Fruit fly (Drosophila melanogaster) whole organism, embryonic: ENCODE results near the gene PCID2.
A peak's percentile ranks its signal among the peaks of the same experiment; 100 is the strongest.

Source experiments
- CG10267 ChIP-seq: fragments of 200-800 bp; sonication (Bioruptor generic); optimal IDR thresholded peaks from 2 replicates; lab custom pipeline; 2018; ENCODE audit warnings: missing biosample characterization, mild to moderate bottlenecking, missing genetic modification characterization, moderate library complexity
- CG10979 ChIP-seq: fragments of 200-800 bp; sonication (Bioruptor generic); optimal IDR thresholded peaks from 2 replicates; lab custom pipeline; 2018; ENCODE audit warnings: missing biosample characterization, mild to moderate bottlenecking, missing genetic modification characterization, moderate library complexity
- CG11398 ChIP-seq: fragments of 200-800 bp; sonication (Bioruptor generic); optimal IDR thresholded peaks from 2 replicates; lab custom pipeline; 2016; ENCODE audit warnings: missing biosample characterization, missing genetic modification characterization
- CG12104 ChIP-seq: fragments of 200-800 bp; sonication (Bioruptor generic); optimal IDR thresholded peaks from 3 replicates; lab custom pipeline; 2016; ENCODE audit warnings: missing biosample characterization, missing genetic modification characterization
- CG12155 ChIP-seq: fragments of 200-800 bp; sonication (Bioruptor generic); optimal IDR thresholded peaks from 3 replicates; lab custom pipeline; 2016; ENCODE audit warnings: missing biosample characterization, missing genetic modification characterization
- CG12299 ChIP-seq: fragments of 200-800 bp; sonication (Bioruptor generic); optimal IDR thresholded peaks from 2 replicates; lab custom pipeline; 2018; ENCODE audit warnings: missing biosample characterization, mild to moderate bottlenecking, missing genetic modification characterization
- CG12769 ChIP-seq: fragments of 200-800 bp; sonication (Bioruptor generic); optimal IDR thresholded peaks from 2 replicates; lab custom pipeline; 2019; ENCODE audit warnings: missing biosample characterization, mild to moderate bottlenecking, missing genetic modification characterization, moderate library complexity
- CG13123 ChIP-seq: fragments of 200-800 bp; sonication (Bioruptor generic); optimal IDR thresholded peaks from 2 replicates; lab custom pipeline; 2016; ENCODE audit warnings: missing biosample characterization, missing genetic modification characterization
- CG16815 ChIP-seq: fragments of 200-800 bp; sonication (Bioruptor generic); optimal IDR thresholded peaks from 3 replicates; lab custom pipeline; 2017; ENCODE audit warnings: missing biosample characterization, mild to moderate bottlenecking, missing genetic modification characterization
- CG17568 ChIP-seq: fragments of 200-800 bp; sonication (Bioruptor generic); optimal IDR thresholded peaks from 2 replicates; lab custom pipeline; 2018; ENCODE audit warnings: missing biosample characterization, mild to moderate bottlenecking, missing genetic modification characterization, moderate library complexity
- CG1792 ChIP-seq: fragments of 200-800 bp; sonication (Bioruptor generic); optimal IDR thresholded peaks from 2 replicates; lab custom pipeline; 2016; ENCODE audit warnings: missing biosample characterization, missing genetic modification characterization
- CG18599 ChIP-seq: fragments of 200-800 bp; sonication (Bioruptor generic); optimal IDR thresholded peaks from 3 replicates; lab custom pipeline; 2017; ENCODE audit warnings: missing biosample characterization, missing genetic modification characterization, mild to moderate bottlenecking, moderate library complexity, missing genetic modification reagents
- CG2712 ChIP-seq: fragments of 200-800 bp; optimal IDR thresholded peaks from 3 replicates; lab custom pipeline; 2019; ENCODE audit warnings: missing biosample characterization, mild to moderate bottlenecking, missing genetic modification characterization, moderate library complexity
- CG31388 ChIP-seq: fragments of 200-800 bp; sonication (Bioruptor generic); optimal IDR thresholded peaks from 2 replicates; lab custom pipeline; 2016; ENCODE audit warnings: missing biosample characterization, missing genetic modification characterization
- CG3407 ChIP-seq: fragments of 200-800 bp; sonication (Bioruptor generic); optimal IDR thresholded peaks from 2 replicates; lab custom pipeline; 2018; ENCODE audit warnings: missing biosample characterization, mild to moderate bottlenecking, missing genetic modification characterization
- CG34224 ChIP-seq: fragments of 200-800 bp; sonication (Bioruptor generic); IDR thresholded peaks from 3 replicates; pipeline ENCODE4 v1.3.6; 2022; ENCODE audit warnings: missing biosample characterization, missing genetic modification characterization; ENCODE audit not compliant: partially characterized antibody
- CG4707 ChIP-seq: fragments of 200-800 bp; sonication (Bioruptor generic); optimal IDR thresholded peaks from 2 replicates; lab custom pipeline; 2018; ENCODE audit warnings: missing biosample characterization, mild to moderate bottlenecking, missing genetic modification characterization, moderate library complexity
- CG4730 ChIP-seq: fragments of 200-800 bp; sonication (Bioruptor generic); IDR thresholded peaks from 2 replicates; pipeline ENCODE4 v1.3.6; 2022; ENCODE audit warnings: missing biosample characterization, missing genetic modification characterization
- CG6765 ChIP-seq: fragments of 200-800 bp; sonication (Bioruptor generic); optimal IDR thresholded peaks from 3 replicates; lab custom pipeline; 2017; ENCODE audit warnings: missing biosample characterization, mild to moderate bottlenecking, missing genetic modification characterization
- CG7745 ChIP-seq: fragments of 200-800 bp; sonication (Bioruptor generic); optimal IDR thresholded peaks from 2 replicates; lab custom pipeline; 2018; ENCODE audit warnings: missing biosample characterization, mild to moderate bottlenecking, missing genetic modification characterization, moderate library complexity
- Dll ChIP-seq: fragments of 200-800 bp; sonication (Bioruptor generic); IDR thresholded peaks from 4 replicates; pipeline ENCODE4 v1.3.6; 2022; ENCODE audit warnings: missing biosample characterization, missing genetic modification characterization; ENCODE audit not compliant: partially characterized antibody
- Elba2 ChIP-seq: fragments of 200-800 bp; sonication (Bioruptor generic); optimal IDR thresholded peaks from 3 replicates; lab custom pipeline; 2016; ENCODE audit warnings: missing biosample characterization, missing genetic modification characterization
- HHEX ChIP-seq: fragments of 200-800 bp; sonication (Bioruptor generic); optimal IDR thresholded peaks from 3 replicates; lab custom pipeline; 2017; ENCODE audit warnings: missing biosample characterization, mild to moderate bottlenecking, missing genetic modification characterization, missing genetic modification reagents
- NfI ChIP-seq: fragments of 200-800 bp; sonication (Bioruptor generic); optimal IDR thresholded peaks from 3 replicates; lab custom pipeline; 2018; ENCODE audit warnings: missing biosample characterization, mild to moderate bottlenecking, missing genetic modification characterization, moderate library complexity
- Ravus ChIP-seq: fragments of 200-800 bp; sonication (Bioruptor generic); IDR thresholded peaks from 2 replicates; pipeline ENCODE4 v1.3.6; 2022; ENCODE audit warnings: missing biosample characterization, missing genetic modification characterization
- Side ChIP-seq: fragments of 200-800 bp; sonication (Bioruptor generic); optimal IDR thresholded peaks from 2 replicates; lab custom pipeline; 2016; ENCODE audit warnings: missing biosample characterization, missing genetic modification characterization
- abd-A ChIP-seq: fragments of 200-800 bp; sonication (Bioruptor generic); optimal IDR thresholded peaks from 3 replicates; lab custom pipeline; 2019; ENCODE audit warnings: missing biosample characterization, mild to moderate bottlenecking, missing genetic modification characterization, moderate library complexity
- cad ChIP-seq: fragments of >200 bp; optimal IDR thresholded peaks from 2 replicates; lab custom pipeline; 2017; ENCODE audit warnings: missing biosample characterization, missing genetic modification characterization
- corto ChIP-seq: fragments of 200-800 bp; sonication (Bioruptor generic); optimal IDR thresholded peaks from 2 replicates; lab custom pipeline; 2016; ENCODE audit warnings: missing biosample characterization, mild to moderate bottlenecking, missing genetic modification characterization, moderate library complexity
- cwo ChIP-seq: fragments of 200-800 bp; sonication (Bioruptor generic); optimal IDR thresholded peaks from 3 replicates; lab custom pipeline; 2017; ENCODE audit warnings: missing biosample characterization, missing genetic modification characterization, mild to moderate bottlenecking, moderate library complexity, missing genetic modification reagents
- danr ChIP-seq: fragments of 200-800 bp; sonication (Bioruptor generic); IDR thresholded peaks from 2 replicates; pipeline ENCODE4 v1.3.6; 2022; ENCODE audit warnings: missing biosample characterization, missing genetic modification characterization
- exex ChIP-seq: fragments of 200-800 bp; sonication (Bioruptor generic); optimal IDR thresholded peaks from 4 replicates; lab custom pipeline; 2018; ENCODE audit warnings: missing biosample characterization, mild to moderate bottlenecking, missing genetic modification characterization, moderate library complexity
- eyg ChIP-seq: fragments of 200-800 bp; sonication (Bioruptor generic); optimal IDR thresholded peaks from 3 replicates; lab custom pipeline; 2016; ENCODE audit warnings: missing biosample characterization, missing genetic modification characterization
- fru ChIP-seq: fragments of >200 bp; optimal IDR thresholded peaks from 2 replicates; lab custom pipeline; 2017
- insv ChIP-seq, 2 experiments: fragments of 200-800 bp; sonication (Bioruptor generic); optimal IDR thresholded peaks; 3 replicates each; lab custom pipeline; 2016 to 2018; ENCODE audit warnings: missing biosample characterization in 2 of 2, missing genetic modification characterization in 2 of 2
- inv ChIP-seq: fragments of 200-800 bp; sonication (Bioruptor generic); IDR thresholded peaks from 2 replicates; pipeline ENCODE4 v1.3.6; 2022; ENCODE audit warnings: missing biosample characterization, missing genetic modification characterization; ENCODE audit not compliant: partially characterized antibody
- ken ChIP-seq: fragments of 200-800 bp; sonication (Bioruptor generic); IDR thresholded peaks from 3 replicates; pipeline ENCODE4 v1.3.6; 2022; ENCODE audit warnings: missing biosample characterization, missing genetic modification characterization
- maf-S ChIP-seq: fragments of 200-800 bp; sonication (Bioruptor generic); optimal IDR thresholded peaks from 2 replicates; lab custom pipeline; 2016; ENCODE audit warnings: missing biosample characterization, missing genetic modification characterization
- nerfin-2 ChIP-seq: fragments of 200-800 bp; sonication (Bioruptor generic); IDR thresholded peaks from 2 replicates; pipeline ENCODE4 v1.3.6; 2022; ENCODE audit warnings: missing biosample characterization, missing genetic modification characterization; ENCODE audit not compliant: partially characterized antibody
- nom ChIP-seq: fragments of 200-800 bp; sonication (Bioruptor generic); optimal IDR thresholded peaks from 2 replicates; lab custom pipeline; 2017; ENCODE audit warnings: missing biosample characterization, missing genetic modification characterization, mild to moderate bottlenecking, moderate library complexity, missing genetic modification reagents
- peb ChIP-seq: fragments of 200-800 bp; sonication (Bioruptor generic); IDR thresholded peaks from 2 replicates; pipeline ENCODE4 v1.3.6; 2022; ENCODE audit warnings: missing biosample characterization, missing genetic modification characterization
- ro ChIP-seq: fragments of 200-800 bp; sonication (Bioruptor generic); IDR thresholded peaks from 2 replicates; pipeline ENCODE4 v1.3.6; 2022; ENCODE audit warnings: missing biosample characterization, missing genetic modification characterization
- row ChIP-seq: fragments of 200-800 bp; sonication (Bioruptor generic); IDR thresholded peaks from 3 replicates; pipeline ENCODE4 v1.3.6; 2022; ENCODE audit warnings: missing biosample characterization, missing genetic modification characterization
- scrt ChIP-seq: fragments of 200-800 bp; sonication (Bioruptor generic); optimal IDR thresholded peaks from 2 replicates; lab custom pipeline; 2018; ENCODE audit warnings: missing biosample characterization, mild to moderate bottlenecking, missing genetic modification characterization, moderate library complexity
- sna ChIP-seq: fragments of 200-800 bp; sonication (Bioruptor generic); IDR thresholded peaks from 2 replicates; pipeline ENCODE4 v1.3.6; 2022; ENCODE audit warnings: missing biosample characterization, missing genetic modification characterization; ENCODE audit not compliant: partially characterized antibody
- so ChIP-seq: fragments of 200-800 bp; sonication (Bioruptor generic); IDR thresholded peaks from 3 replicates; pipeline ENCODE4 v1.3.6; 2022; ENCODE audit warnings: missing biosample characterization, missing genetic modification characterization
- trh ChIP-seq: fragments of 200-800 bp; sonication (Bioruptor generic); optimal IDR thresholded peaks from 2 replicates; lab custom pipeline; 2016; ENCODE audit warnings: missing biosample characterization, missing genetic modification characterization
- ttk ChIP-seq: fragments of 200-800 bp; sonication (Bioruptor generic); IDR thresholded peaks from 2 replicates; pipeline ENCODE4 v2.1.2; 2022; ENCODE audit warnings: missing biosample characterization, missing genetic modification characterization
- unc-4 ChIP-seq: fragments of 200-800 bp; sonication (Bioruptor generic); IDR thresholded peaks from 2 replicates; pipeline ENCODE4 v1.3.6; 2022; ENCODE audit warnings: missing biosample characterization, missing genetic modification characterization; ENCODE audit not compliant: partially characterized antibody
- z ChIP-seq: fragments of 200-800 bp; sonication (Bioruptor generic); IDR thresholded peaks from 3 replicates; pipeline ENCODE4 v1.3.6; 2022; ENCODE audit warnings: missing biosample characterization, missing genetic modification characterization
- zen ChIP-seq: fragments of 200-800 bp; sonication (Bioruptor generic); optimal IDR thresholded peaks from 3 replicates; lab custom pipeline; 2018; ENCODE audit warnings: missing biosample characterization, mild to moderate bottlenecking, missing genetic modification characterization, moderate library complexity

Gene PCID2

dm6 chr3L:11579919-11580318, 46.3 kb upstream of the PCID2 start, which contains the start of gene CG43390 (continued):
- TF ChIP-seq sna (no peak), CG31388 (GFP tag; lab: Kevin White, UChicago) (no peak), NfI (GFP tag; lab: Kevin White, UChicago) (no peak), CG12769 (tag; lab: Kevin White, UChicago) (peak; percentile 90), unc-4 (GFP tag; lab: Robert Waterston, UW) (no peak), eyg (GFP tag; lab: Kevin White, UChicago) (peak; percentile 12), zen (tag; lab: Kevin White, UChicago) (no peak), Ravus (no peak), scrt (GFP tag; lab: Kevin White, UChicago) (peak; percentile 39), CG34224 (GFP tag; lab: Robert Waterston, UW) (no peak), inv (GFP tag; lab: Robert Waterston, UW) (no peak), HHEX (GFP tag; lab: Kevin White, UChicago) (peak; percentile 28), CG18599 (GFP tag; lab: Kevin White, UChicago) (peak; percentile 76), trh (peak; percentile 2), CG4730 (GFP tag; lab: Robert Waterston, UW) (no peak), danr (peak; percentile 9; the same call in 1 of the 2 replicates), Dll (GFP tag; lab: Robert Waterston, UW) (no peak), abd-A (tag; lab: Kevin White, UChicago) (no peak), z (GFP tag; lab: Robert Waterston, UW) (no peak), nerfin-2 (GFP tag; lab: Robert Waterston, UW) (no peak), exex (peak; percentile 40), Side (no peak), CG1792 (peak; percentile 11), insv (GFP tag; optimal IDR thresholded peaks at IDR 0.05; lab: Kevin White, UChicago) (peak in 1 of 2 experiments; percentile 45), CG12155 (GFP tag; lab: Kevin White, UChicago) (no peak), fru (lab: Kevin White, UChicago) (no peak), cad (GFP tag; lab: Kevin White, UChicago) (no peak), CG7745 (no peak), so (no peak), CG4707 (GFP tag; lab: Kevin White, UChicago) (no peak), CG17568 (GFP tag; lab: Kevin White, UChicago) (peak; percentile 62), CG3407 (peak; percentile 4), CG12299 (peak; percentile 69), CG10267 (no peak), maf-S (GFP tag; lab: Kevin White, UChicago) (peak; percentile 7), CG16815 (no peak), CG11398 (GFP tag; lab: Kevin White, UChicago) (no peak), nom (no peak), CG13123 (no peak), CG2712 (no peak), ro (no peak), row (GFP tag; lab: Robert Waterston, UW) (no peak), Elba2 (GFP tag; lab: Kevin White, UChicago) (no peak), cwo (GFP tag; lab: Kevin White, UChicago) (no peak), CG12104 (GFP tag; lab: Kevin White, UChicago) (no peak), CG10979 (no peak), corto (GFP tag; lab: Kevin White, UChicago) (no peak), ken (GFP tag; lab: Robert Waterston, UW) (no peak), peb (GFP tag; lab: Robert Waterston, UW) (no peak), ttk (GFP tag; lab: Robert Waterston, UW) (no peak), CG6765 (GFP tag; lab: Kevin White, UChicago) (peak; percentile 70)
